Fruit fly (Drosophila melanogaster) whole organism, embryonic: ENCODE results near the gene rno.
A peak's percentile ranks its signal among the peaks of the same experiment; 100 is the strongest.

Experiments used
- CG10209 ChIP-seq: fragments of 200-800 bp; sonication (Bioruptor generic); optimal IDR thresholded peaks from 3 replicates; lab custom pipeline; 2017; ENCODE audit warnings: missing biosample characterization, mild to moderate bottlenecking, missing genetic modification characterization, missing genetic modification reagents
- CG10267 ChIP-seq: fragments of 200-800 bp; sonication (Bioruptor generic); optimal IDR thresholded peaks from 2 replicates; lab custom pipeline; 2018; ENCODE audit warnings: missing biosample characterization, mild to moderate bottlenecking, missing genetic modification characterization, moderate library complexity
- CG10654 ChIP-seq: fragments of 200-800 bp; sonication (Bioruptor generic); optimal IDR thresholded peaks from 2 replicates; lab custom pipeline; 2016; ENCODE audit warnings: missing biosample characterization, missing genetic modification characterization
- CG11560 ChIP-seq: fragments of 200-800 bp; sonication (Bioruptor generic); IDR thresholded peaks from 3 replicates; pipeline ENCODE4 v1.3.6; 2022; ENCODE audit warnings: missing biosample characterization, missing genetic modification characterization
- CG14710 ChIP-seq: fragments of 200-800 bp; sonication (Bioruptor generic); optimal IDR thresholded peaks from 3 replicates; lab custom pipeline; 2019; ENCODE audit warnings: missing biosample characterization, mild to moderate bottlenecking, missing genetic modification characterization, moderate library complexity
- CG15011 ChIP-seq: fragments of 200-800 bp; sonication (Bioruptor generic); optimal IDR thresholded peaks from 3 replicates; lab custom pipeline; 2018; ENCODE audit warnings: missing biosample characterization, mild to moderate bottlenecking, missing genetic modification characterization
- CG1647 ChIP-seq: fragments of 200-800 bp; sonication (Bioruptor generic); optimal IDR thresholded peaks from 3 replicates; lab custom pipeline; 2016; ENCODE audit warnings: missing biosample characterization, missing genetic modification characterization
- CG17328 ChIP-seq: fragments of 200-800 bp; sonication (Bioruptor generic); IDR thresholded peaks from 2 replicates; pipeline ENCODE4 v1.3.6; 2022; ENCODE audit warnings: missing biosample characterization, missing genetic modification characterization
- CG17802 ChIP-seq: fragments of 200-800 bp; sonication (Bioruptor generic); optimal IDR thresholded peaks from 2 replicates; lab custom pipeline; 2018; ENCODE audit warnings: missing biosample characterization, mild to moderate bottlenecking, missing genetic modification characterization, moderate library complexity
- CG17829 ChIP-seq: fragments of 200-800 bp; optimal IDR thresholded peaks from 2 replicates; lab custom pipeline; 2019; ENCODE audit warnings: missing biosample characterization, mild to moderate bottlenecking, missing genetic modification characterization, moderate library complexity
- CG18599 ChIP-seq: fragments of 200-800 bp; sonication (Bioruptor generic); optimal IDR thresholded peaks from 3 replicates; lab custom pipeline; 2017; ENCODE audit warnings: missing biosample characterization, missing genetic modification characterization, mild to moderate bottlenecking, moderate library complexity, missing genetic modification reagents
- CG2199 ChIP-seq: fragments of 200-800 bp; sonication (Bioruptor generic); IDR thresholded peaks from 3 replicates; pipeline ENCODE4 v1.3.6; 2022; ENCODE audit warnings: missing biosample characterization, missing genetic modification characterization
- CG2712 ChIP-seq: fragments of 200-800 bp; optimal IDR thresholded peaks from 3 replicates; lab custom pipeline; 2019; ENCODE audit warnings: missing biosample characterization, mild to moderate bottlenecking, missing genetic modification characterization, moderate library complexity
- CG2875 ChIP-seq: fragments of 200-800 bp; sonication (Bioruptor generic); optimal IDR thresholded peaks from 2 replicates; lab custom pipeline; 2017; ENCODE audit warnings: missing biosample characterization, mild to moderate bottlenecking, missing genetic modification characterization, missing genetic modification reagents
- CG2889 ChIP-seq: fragments of 200-800 bp; sonication (Bioruptor generic); IDR thresholded peaks from 3 replicates; pipeline ENCODE4 v1.3.6; 2022; ENCODE audit warnings: missing biosample characterization, missing genetic modification characterization
- CG31441 ChIP-seq: fragments of 200-800 bp; sonication (Bioruptor generic); IDR thresholded peaks from 2 replicates; pipeline ENCODE4 v1.3.6; 2022; ENCODE audit warnings: missing biosample characterization, missing genetic modification characterization
- CG3847 ChIP-seq: fragments of 200-800 bp; sonication (Bioruptor generic); IDR thresholded peaks from 2 replicates; pipeline ENCODE4 v1.3.6; 2022; ENCODE audit warnings: missing biosample characterization, missing genetic modification characterization
- CG6254 ChIP-seq: fragments of 200-800 bp; sonication (Bioruptor generic); optimal IDR thresholded peaks from 3 replicates; lab custom pipeline; 2017; ENCODE audit warnings: mild to moderate bottlenecking, missing biosample characterization, missing genetic modification reagents, missing genetic modification characterization
- CG6791 ChIP-seq: fragments of 200-800 bp; sonication (Bioruptor generic); IDR thresholded peaks from 3 replicates; pipeline ENCODE4 v1.3.6; 2022; ENCODE audit warnings: missing biosample characterization, missing genetic modification characterization; ENCODE audit not compliant: partially characterized antibody
- CG8388 ChIP-seq: fragments of 200-800 bp; sonication (Bioruptor generic); optimal IDR thresholded peaks from 2 replicates; lab custom pipeline; 2019; ENCODE audit warnings: missing biosample characterization, mild to moderate bottlenecking, missing genetic modification characterization, moderate library complexity
- D19A ChIP-seq: fragments of 200-800 bp; optimal IDR thresholded peaks from 3 replicates; lab custom pipeline; 2019; ENCODE audit warnings: missing biosample characterization, mild to moderate bottlenecking, missing genetic modification characterization, moderate library complexity
- E2f1 ChIP-seq: fragments of 200-800 bp; sonication (Bioruptor generic); IDR thresholded peaks from 2 replicates; pipeline ENCODE4 v1.3.6; 2022; ENCODE audit warnings: missing biosample characterization, missing genetic modification characterization
- E2f2 ChIP-seq: fragments of 200-800 bp; sonication (Bioruptor generic); IDR thresholded peaks from 2 replicates; pipeline ENCODE4 v1.3.6; 2022; ENCODE audit warnings: missing biosample characterization, missing genetic modification characterization
- Hr51 ChIP-seq, 2 experiments: fragments of 200-800 bp; sonication (Bioruptor generic); optimal IDR thresholded peaks; 2 replicates in 1 of 2; 3 replicates in 1 of 2; lab custom pipeline; 2016 to 2018; ENCODE audit warnings: missing biosample characterization in 2 of 2, missing genetic modification characterization in 2 of 2, mild to moderate bottlenecking in 1 of 2, moderate library complexity in 1 of 2
- Med ChIP-seq: fragments of 200-800 bp; sonication (Bioruptor generic); peaks from one replicate; lab custom pipeline; 2016; ENCODE audit warnings: missing biosample characterization, missing genetic modification characterization, mild to moderate bottlenecking, inconsistent platforms, moderate library complexity
- NFAT ChIP-seq: fragments of 200-800 bp; sonication (Bioruptor generic); IDR thresholded peaks from 2 replicates; pipeline ENCODE4 v1.3.6; 2022; ENCODE audit warnings: missing biosample characterization, missing genetic modification characterization
- Side ChIP-seq: fragments of 200-800 bp; sonication (Bioruptor generic); optimal IDR thresholded peaks from 2 replicates; lab custom pipeline; 2016; ENCODE audit warnings: missing biosample characterization, missing genetic modification characterization
- Xbp1 ChIP-seq: fragments of 200-800 bp; sonication (Bioruptor generic); optimal IDR thresholded peaks from 3 replicates; lab custom pipeline; 2016; ENCODE audit warnings: missing biosample characterization, mild to moderate bottlenecking, missing genetic modification characterization
- ap ChIP-seq: fragments of 200-800 bp; sonication (Bioruptor generic); IDR thresholded peaks from 2 replicates; pipeline ENCODE4 v1.3.6; 2022; ENCODE audit warnings: missing biosample characterization, missing genetic modification characterization
- ash1 ChIP-seq: fragments of 200-800 bp; sonication (Bioruptor generic); optimal IDR thresholded peaks from 2 replicates; lab custom pipeline; 2018; ENCODE audit warnings: missing biosample characterization, mild to moderate bottlenecking, missing genetic modification characterization
- bsh ChIP-seq, 2 experiments: fragments of 200-800 bp; sonication (Bioruptor generic); optimal IDR thresholded peaks; 2 replicates each; lab custom pipeline; 2017 to 2018; ENCODE audit warnings: mild to moderate bottlenecking in 2 of 2, missing biosample characterization in 2 of 2, missing genetic modification characterization in 2 of 2, moderate library complexity in 1 of 2
- chinmo ChIP-seq: fragments of 200-800 bp; sonication (Bioruptor generic); IDR thresholded peaks from 4 replicates; pipeline ENCODE4 v1.3.6; 2022; ENCODE audit warnings: missing biosample characterization, missing genetic modification characterization; ENCODE audit not compliant: partially characterized antibody
- corto ChIP-seq: fragments of 200-800 bp; sonication (Bioruptor generic); optimal IDR thresholded peaks from 2 replicates; lab custom pipeline; 2016; ENCODE audit warnings: missing biosample characterization, mild to moderate bottlenecking, missing genetic modification characterization, moderate library complexity
- dmrt11E ChIP-seq: fragments of 200-800 bp; sonication (Bioruptor generic); optimal IDR thresholded peaks from 3 replicates; lab custom pipeline; 2018; ENCODE audit warnings: missing biosample characterization, mild to moderate bottlenecking, missing genetic modification characterization, moderate library complexity
- dmrt99B ChIP-seq: fragments of 200-800 bp; sonication (Bioruptor generic); optimal IDR thresholded peaks from 2 replicates; lab custom pipeline; 2018; ENCODE audit warnings: missing biosample characterization, mild to moderate bottlenecking, missing genetic modification characterization, moderate library complexity
- fu2 ChIP-seq: fragments of 200-800 bp; sonication (Bioruptor generic); optimal IDR thresholded peaks from 2 replicates; lab custom pipeline; 2016; ENCODE audit warnings: missing biosample characterization, missing genetic modification characterization
- hbn ChIP-seq: fragments of 200-800 bp; sonication (Bioruptor generic); IDR thresholded peaks from 2 replicates; pipeline ENCODE4 v1.3.6; 2022; ENCODE audit warnings: missing biosample characterization, missing genetic modification characterization; ENCODE audit not compliant: partially characterized antibody
- ken ChIP-seq: fragments of 200-800 bp; sonication (Bioruptor generic); IDR thresholded peaks from 3 replicates; pipeline ENCODE4 v1.3.6; 2022; ENCODE audit warnings: missing biosample characterization, missing genetic modification characterization
- lilli ChIP-seq: fragments of 200-800 bp; sonication (Bioruptor generic); optimal IDR thresholded peaks from 3 replicates; lab custom pipeline; 2016; ENCODE audit warnings: missing biosample characterization, missing genetic modification characterization
- lola ChIP-seq, 3 experiments: fragments of >200 bp in 2 of 3; fragments of 200-800 bp in 1 of 3; sonication (Bioruptor generic) in 1 of 3; optimal IDR thresholded peaks; 2 replicates each; lab custom pipeline; 2017 to 2019; ENCODE audit warnings: missing biosample characterization in 3 of 3, missing genetic modification characterization in 3 of 3, mild to moderate bottlenecking in 1 of 3, moderate library complexity in 1 of 3
- pho ChIP-seq: fragments of 200-800 bp; sonication (Bioruptor generic); optimal IDR thresholded peaks from 2 replicates; lab custom pipeline; 2016; ENCODE audit warnings: missing biosample characterization, missing genetic modification characterization
- pros ChIP-seq: fragments of 200-800 bp; sonication (Bioruptor generic); optimal IDR thresholded peaks from 3 replicates; lab custom pipeline; 2019; ENCODE audit warnings: missing biosample characterization, mild to moderate bottlenecking, missing genetic modification characterization, moderate library complexity
- sens ChIP-seq: fragments of 200-800 bp; sonication (Bioruptor generic); peaks from one replicate; lab custom pipeline; 2016; ENCODE audit warnings: missing biosample characterization, missing genetic modification characterization
- sens-2 ChIP-seq: fragments of 200-800 bp; sonication (Bioruptor generic); IDR thresholded peaks from 2 replicates; pipeline ENCODE4 v1.3.6; 2022; ENCODE audit warnings: missing biosample characterization, missing genetic modification characterization
- slp2 ChIP-seq: fragments of 200-800 bp; sonication (Bioruptor generic); optimal IDR thresholded peaks from 2 replicates; lab custom pipeline; 2016; ENCODE audit warnings: missing biosample characterization, missing genetic modification characterization
- stc ChIP-seq: fragments of 200-800 bp; sonication (Bioruptor generic); IDR thresholded peaks from 2 replicates; pipeline ENCODE4 v1.3.6; 2022; ENCODE audit warnings: missing biosample characterization, missing genetic modification characterization
- unpg ChIP-seq: fragments of 200-800 bp; sonication (Bioruptor generic); optimal IDR thresholded peaks from 3 replicates; lab custom pipeline; 2018; ENCODE audit warnings: missing biosample characterization, mild to moderate bottlenecking, missing genetic modification characterization, moderate library complexity

Gene rno

dm6 chr3L:165981-166788 lies 33.4 kb downstream of the rno start (continued):
- TF ChIP-seq CG17328 (GFP tag; lab: Robert Waterston, UW) (peak; percentile 49), Side (GFP tag; lab: Kevin White, UChicago) (peak; percentile 4), CG17802 (tag; lab: Kevin White, UChicago) (no peak), unpg (GFP tag; lab: Kevin White, UChicago) (peak; percentile 42), fu2 (GFP tag; lab: Kevin White, UChicago) (peak; percentile 11), pho (GFP tag; lab: Kevin White, UChicago) (no peak), Hr51 (GFP tag; optimal IDR thresholded peaks at IDR 0.05; lab: Kevin White, UChicago) (peak in 1 of 2 experiments; percentile 11), CG10654 (GFP tag; lab: Kevin White, UChicago) (peak; percentile 1), E2f1 (GFP tag; lab: Robert Waterston, UW) (no peak), slp2 (GFP tag; lab: Kevin White, UChicago) (peak; percentile 21), Med (GFP tag; lab: Kevin White, UChicago) (peak; percentile 60), pros (peak; percentile 35), Xbp1 (GFP tag; lab: Kevin White, UChicago) (peak; percentile 0), lola (GFP tag; optimal IDR thresholded peaks at IDR 0.05; lab: Kevin White, UChicago) (peak in 1 of 3 experiments; percentile 34), CG10209 (no peak), CG11560 (tag; lab: Robert Waterston, UW) (no peak), ash1 (no peak), CG10267 (peak; percentile 6), dmrt99B (tag; lab: Kevin White, UChicago) (peak; percentile 48), CG6791 (GFP tag; lab: Robert Waterston, UW) (no peak), CG18599 (peak; percentile 50), CG17829 (tag; lab: Kevin White, UChicago) (peak; percentile 7), NFAT (GFP tag; lab: Robert Waterston, UW) (no peak), CG2889 (GFP tag; lab: Robert Waterston, UW) (no peak), CG2712 (peak; percentile 52), corto (GFP tag; lab: Kevin White, UChicago) (no peak), CG2199 (GFP tag; lab: Robert Waterston, UW) (peak; percentile 78; the same call in 2 of the 3 replicates), CG31441 (GFP tag; lab: Robert Waterston, UW) (peak; percentile 30; the same call in 1 of the 2 replicates), CG1647 (GFP tag; lab: Kevin White, UChicago) (no peak), hbn (no peak), sens (GFP tag; lab: Kevin White, UChicago) (peak; percentile 61), CG2875 (GFP tag; lab: Kevin White, UChicago) (peak; percentile 3), CG8388 (GFP tag; lab: Kevin White, UChicago) (peak; percentile 37), E2f2 (0 out of 2 replicates have a peak, but pooled peaks have one; percentile 17), stc (0 out of 2 replicates have a peak, but pooled peaks have one; percentile 22), ken (GFP tag; lab: Robert Waterston, UW) (0 out of 3 replicates have a peak, but pooled peaks have one; percentile 45), D19A (peak; percentile 7), ap (GFP tag; lab: Robert Waterston, UW) (no peak), chinmo (GFP tag; lab: Robert Waterston, UW) (0 out of 4 replicates have a peak, but pooled peaks have one; percentile 19), CG6254 (GFP tag; lab: Kevin White, UChicago) (peak; percentile 2), lilli (GFP tag; lab: Kevin White, UChicago) (peak; percentile 2), bsh (GFP tag; optimal IDR thresholded peaks at IDR 0.05; lab: Kevin White, UChicago) (peak; percentile 33 to 46), CG15011 (GFP tag; lab: Kevin White, UChicago) (no peak), sens-2 (no peak), CG3847 (no peak), dmrt11E (tag; lab: Kevin White, UChicago) (peak; percentile 41), CG14710 (tag; lab: Kevin White, UChicago) (peak; percentile 2)
